Worm (Caenorhabditis elegans): ENCODE measurements around the gene F11G11.13.

ce11 chrII:4863357-4863756, 12.6 kb downstream of the F11G11.13 start, which contains the start of the genes mpst-4 and F11G11.14:
- TF ChIP-seq F57A8.1 (GFP tag; optimal IDR thresholded peaks at IDR 0.05) = no peak
- TF ChIP-seq efl-1 (GFP tag; optimal IDR thresholded peaks at IDR 0.05) = no peak

Measured in whole organism, young adult.